Worm (Caenorhabditis elegans) whole organism, L2 larva: ENCODE results near the gene Y46G5A.47.

Experiments
- Y55F3AM.14 ChIP-seq: fragments of 200-800 bp; sonication (Bioruptor generic); optimal IDR thresholded peaks from 2 replicates; lab custom pipeline; 2018; ENCODE audit warnings: mild to moderate bottlenecking, missing genetic modification characterization, missing compliant biosample characterization
- ceh-82 ChIP-seq: fragments of 150-350 bp; optimal IDR thresholded peaks from 2 replicates; lab custom pipeline; 2014; ENCODE audit warnings: missing biosample characterization, missing genetic modification characterization
- elt-3 ChIP-seq: sonication (generic microtip); optimal IDR thresholded peaks from 2 replicates; lab custom pipeline; 2017; ENCODE audit warnings: missing biosample characterization, missing genetic modification characterization
- lin-13 ChIP-seq: fragments of 150-350 bp; optimal IDR thresholded peaks from 2 replicates; lab custom pipeline; 2014; ENCODE audit warnings: missing biosample characterization, missing genetic modification reagents, missing genetic modification characterization
- mbf-1 ChIP-seq: sonication (generic microtip); optimal IDR thresholded peaks from 2 replicates; lab custom pipeline; 2017; ENCODE audit warnings: missing biosample characterization, missing genetic modification characterization
- nhr-12 ChIP-seq: fragments of 150-350 bp; optimal IDR thresholded peaks from 2 replicates; lab custom pipeline; 2014; ENCODE audit warnings: missing biosample characterization, missing genetic modification characterization
- nhr-237 ChIP-seq: fragments of 150-350 bp; optimal IDR thresholded peaks from 2 replicates; lab custom pipeline; 2014; ENCODE audit warnings: missing biosample characterization, missing genetic modification characterization
- nhr-6 ChIP-seq: fragments of 150-350 bp; optimal IDR thresholded peaks from 2 replicates; lab custom pipeline; 2014; ENCODE audit warnings: missing biosample characterization, missing genetic modification characterization
- nhr-77 ChIP-seq: fragments of 150-350 bp; optimal IDR thresholded peaks from 2 replicates; lab custom pipeline; 2014; ENCODE audit warnings: missing biosample characterization, missing genetic modification characterization
- snpc-4 ChIP-seq: fragments of 150-350 bp; optimal IDR thresholded peaks from 2 replicates; lab custom pipeline; 2014; ENCODE audit warnings: missing biosample characterization, missing genetic modification characterization
- ztf-1 ChIP-seq: fragments of 200-800 bp; sonication (Bioruptor generic); conservative IDR thresholded peaks from 2 replicates; pipeline ENCODE4 v1.3.6; 2022; ENCODE audit warnings: missing genetic modification characterization, missing compliant biosample characterization
- ztf-11 ChIP-seq: sonication (generic microtip); optimal IDR thresholded peaks from 2 replicates; lab custom pipeline; 2017; ENCODE audit warnings: missing biosample characterization, missing genetic modification characterization

DNA sequence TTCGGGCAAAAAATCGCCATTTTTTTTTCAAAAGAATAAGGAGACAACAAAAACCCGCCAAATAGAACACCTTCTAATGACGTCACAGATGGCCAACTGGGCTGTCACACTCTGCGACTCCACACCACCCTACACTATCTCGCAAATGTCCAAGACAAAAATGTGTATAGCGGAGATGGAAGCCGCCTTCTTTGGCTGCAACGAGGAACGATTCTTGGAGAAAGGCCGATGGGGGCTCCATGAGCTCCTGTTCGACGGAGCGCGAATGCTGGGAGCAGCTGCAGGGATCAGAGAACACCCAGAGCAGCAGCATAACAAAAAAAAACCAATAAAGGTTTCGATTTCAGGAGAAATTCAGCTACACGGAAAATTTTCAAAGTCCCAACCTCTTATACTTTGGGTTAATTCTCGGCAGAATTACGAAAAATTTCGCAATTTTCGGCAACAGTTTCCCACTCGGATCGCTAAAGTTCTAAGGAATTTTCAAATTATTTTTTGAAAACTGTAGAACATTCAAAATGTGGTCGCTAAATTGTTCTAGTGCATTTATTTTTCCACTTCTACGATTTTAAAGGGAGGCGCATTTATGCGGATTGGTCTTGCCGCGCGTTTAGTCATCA lies 769 bp upstream of the Y46G5A.47 start:
- TF ChIP-seq ceh-82 (tag; lab: Kevin White, UChicago), result no peak
- TF ChIP-seq mbf-1 (tag; lab: Kevin White, UChicago), result no peak
- TF ChIP-seq ztf-1 (GFP tag; lab: Robert Waterston, UW), result no peak
- no peak for TF ChIP-seq nhr-77
- no peak for TF ChIP-seq elt-3 (tag; lab: Kevin White, UChicago)
- TF ChIP-seq ztf-11 (tag; lab: Kevin White, UChicago), result no peak
- TF ChIP-seq nhr-12, result no peak
- TF ChIP-seq Y55F3AM.14 (GFP tag; lab: Kevin White, UChicago), result no peak
- TF ChIP-seq nhr-6 (tag; lab: Kevin White, UChicago), result no peak
- TF ChIP-seq snpc-4, result no peak
- TF ChIP-seq nhr-237 (tag; lab: Kevin White, UChicago), result no peak
- peak; percentile 31 for TF ChIP-seq lin-13
